Worm (Caenorhabditis elegans) whole organism, young adult: ENCODE measurements around the gene ubxn-4.

ENCODE experiments used
- B0035.1 ChIP-seq: sonication (generic microtip); optimal IDR thresholded peaks from 2 replicates; lab custom pipeline; 2016; ENCODE audit warnings: missing genetic modification characterization, mild to moderate bottlenecking, missing compliant biosample characterization, missing genotype, missing genetic modification reagents
- B0261.1 ChIP-seq: sonication (generic microtip); optimal IDR thresholded peaks from 2 replicates; lab custom pipeline; 2016; ENCODE audit warnings: mild to moderate bottlenecking, missing genetic modification characterization, moderate library complexity, missing compliant biosample characterization
- B0336.3 ChIP-seq: fragments of 200-800 bp; sonication (Bioruptor generic); IDR thresholded peaks from 2 replicates; pipeline ENCODE4 v1.3.6; 2022; ENCODE audit warnings: missing genetic modification characterization, missing compliant biosample characterization
- C06A6.2 ChIP-seq: fragments of 200-800 bp; sonication (Bioruptor generic); conservative IDR thresholded peaks from 2 replicates; pipeline ENCODE4 v1.3.6; 2022; ENCODE audit warnings: missing genetic modification characterization, missing compliant biosample characterization
- F37B4.10 ChIP-seq: fragments of 200-800 bp; sonication (Bioruptor generic); IDR thresholded peaks from 2 replicates; pipeline ENCODE4 v1.3.6; 2022; ENCODE audit warnings: missing genetic modification characterization, missing compliant biosample characterization
- F39B2.1 ChIP-seq: fragments of 200-800 bp; sonication (Bioruptor generic); IDR thresholded peaks from 2 replicates; pipeline ENCODE4 v1.3.6; 2022; ENCODE audit warnings: missing genetic modification reagents, missing genetic modification characterization, missing compliant biosample characterization
- F55B11.4 ChIP-seq: sonication (generic microtip); optimal IDR thresholded peaks from 2 replicates; lab custom pipeline; 2016; ENCODE audit warnings: missing compliant biosample characterization, missing genetic modification characterization, borderline replicate concordance; ENCODE audit not compliant: insufficient read depth
- T07F8.4 ChIP-seq: sonication (generic microtip); optimal IDR thresholded peaks from 2 replicates; lab custom pipeline; 2016; ENCODE audit warnings: mild to moderate bottlenecking, missing genetic modification characterization, moderate library complexity, missing compliant biosample characterization
- Y56A3A.18 ChIP-seq: fragments of 200-800 bp; sonication (Bioruptor generic); IDR thresholded peaks from 2 replicates; pipeline ENCODE4 v1.3.6; 2022; ENCODE audit warnings: missing genetic modification reagents, missing genetic modification characterization, missing compliant biosample characterization
- Y95B8A.8 ChIP-seq: fragments of 200-800 bp; sonication (Bioruptor generic); IDR thresholded peaks from 2 replicates; pipeline ENCODE4 v1.3.6; 2022; ENCODE audit warnings: missing genetic modification reagents, missing genetic modification characterization, missing compliant biosample characterization
- akir-1 ChIP-seq: fragments of 200-800 bp; sonication (Bioruptor generic); optimal IDR thresholded peaks from 2 replicates; lab custom pipeline; 2018; ENCODE audit warnings: mild to moderate bottlenecking, missing genetic modification characterization, moderate library complexity, missing compliant biosample characterization
- aptf-2 ChIP-seq: fragments of 200-800 bp; sonication (Bioruptor generic); conservative IDR thresholded peaks from 2 replicates; pipeline ENCODE4 v1.3.6; 2022; ENCODE audit warnings: missing genetic modification reagents, missing genetic modification characterization, missing compliant biosample characterization
- attf-6 ChIP-seq: fragments of 200-800 bp; sonication (Bioruptor generic); IDR thresholded peaks from 2 replicates; pipeline ENCODE4 v1.3.6; 2022; ENCODE audit warnings: missing genetic modification reagents, missing genetic modification characterization, missing compliant biosample characterization
- bed-1 ChIP-seq: fragments of 200-800 bp; sonication (Bioruptor generic); IDR thresholded peaks from 2 replicates; pipeline ENCODE4 v1.3.6; 2022; ENCODE audit warnings: missing genetic modification reagents, missing genetic modification characterization, missing compliant biosample characterization
- chd-7 ChIP-seq: sonication (generic microtip); optimal IDR thresholded peaks from 2 replicates; lab custom pipeline; 2016; ENCODE audit warnings: mild to moderate bottlenecking, missing genetic modification characterization, moderate library complexity, missing compliant biosample characterization
- dpl-1 ChIP-seq: fragments of 150-350 bp; optimal IDR thresholded peaks from 2 replicates; lab custom pipeline; 2014; ENCODE audit warnings: missing biosample characterization, missing genetic modification reagents, missing genetic modification characterization
- egl-18 ChIP-seq: fragments of 200-800 bp; sonication (Bioruptor generic); IDR thresholded peaks from 2 replicates; pipeline ENCODE4 v1.3.6; 2022; ENCODE audit warnings: missing genetic modification reagents, missing genetic modification characterization, missing compliant biosample characterization
- egl-44 ChIP-seq: fragments of 200-800 bp; sonication (Bioruptor generic); IDR thresholded peaks from 2 replicates; pipeline ENCODE4 v1.3.6; 2022; ENCODE audit warnings: missing genetic modification reagents, missing genetic modification characterization, missing compliant biosample characterization
- egrh-3 ChIP-seq: fragments of 200-800 bp; sonication (Bioruptor generic); IDR thresholded peaks from 2 replicates; pipeline ENCODE4 v1.3.6; 2022; ENCODE audit warnings: missing genetic modification reagents, missing genetic modification characterization, missing compliant biosample characterization
- him-1 ChIP-seq: sonication (generic microtip); optimal IDR thresholded peaks from 2 replicates; lab custom pipeline; 2016; ENCODE audit warnings: missing genotype, missing genetic modification reagents, missing genetic modification characterization, missing compliant biosample characterization
- hlh-26 ChIP-seq: fragments of 200-800 bp; sonication (Bioruptor generic); conservative IDR thresholded peaks from 2 replicates; pipeline ENCODE4 v1.3.6; 2022; ENCODE audit warnings: missing genetic modification reagents, missing genetic modification characterization, missing compliant biosample characterization
- hmg-20 ChIP-seq: fragments of 200-800 bp; sonication (Bioruptor generic); IDR thresholded peaks from 2 replicates; pipeline ENCODE4 v1.3.6; 2022; ENCODE audit warnings: missing genetic modification reagents, missing genetic modification characterization, missing compliant biosample characterization
- hrde-1 ChIP-seq: sonication (generic microtip); optimal IDR thresholded peaks from 2 replicates; lab custom pipeline; 2016; ENCODE audit warnings: missing genetic modification characterization, mild to moderate bottlenecking, missing compliant biosample characterization, moderate library complexity, missing genotype, missing genetic modification reagents, borderline replicate concordance
- hsf-1 ChIP-seq: fragments of 200-800 bp; sonication (Bioruptor generic); IDR thresholded peaks from 2 replicates; pipeline ENCODE4 v1.3.6; 2022; ENCODE audit warnings: missing genetic modification reagents, missing genetic modification characterization, missing compliant biosample characterization
- lag-1 ChIP-seq: fragments of 200-800 bp; sonication (Bioruptor generic); IDR thresholded peaks from 2 replicates; pipeline ENCODE4 v1.3.6; 2022; ENCODE audit warnings: missing genetic modification reagents, missing genetic modification characterization, missing compliant biosample characterization
- lin-35 ChIP-seq, 3 experiments: fragments of 150-350 bp in 2 of 3; sonication (generic microtip) in 1 of 3; optimal IDR thresholded peaks; 2 replicates each; lab custom pipeline; 2014 to 2018; ENCODE audit warnings: missing biosample characterization in 3 of 3, missing genetic modification characterization in 3 of 3, missing genetic modification reagents in 3 of 3
- lin-54 ChIP-seq: fragments of 200-800 bp; sonication (Bioruptor generic); optimal IDR thresholded peaks from 2 replicates; lab custom pipeline; 2018; ENCODE audit warnings: mild to moderate bottlenecking, missing genetic modification characterization, missing compliant biosample characterization
- lsl-1 ChIP-seq: fragments of 200-800 bp; sonication (Bioruptor generic); optimal IDR thresholded peaks from 2 replicates; lab custom pipeline; 2018; ENCODE audit warnings: mild to moderate bottlenecking, missing genetic modification characterization, moderate library complexity, missing compliant biosample characterization
- lsy-27 ChIP-seq: sonication (generic microtip); optimal IDR thresholded peaks from 2 replicates; lab custom pipeline; 2017; ENCODE audit warnings: missing genetic modification characterization, mild to moderate bottlenecking, missing compliant biosample characterization, antibody characterized with exemption, missing genotype, borderline replicate concordance; ENCODE audit not compliant: insufficient read depth
- madf-10 ChIP-seq: sonication (generic microtip); optimal IDR thresholded peaks from 2 replicates; lab custom pipeline; 2016; ENCODE audit warnings: mild to moderate bottlenecking, missing genetic modification characterization, missing compliant biosample characterization
- madf-6 ChIP-seq: fragments of 200-800 bp; sonication (Bioruptor generic); IDR thresholded peaks from 2 replicates; pipeline ENCODE4 v1.3.6; 2022; ENCODE audit warnings: missing genetic modification reagents, missing genetic modification characterization, missing compliant biosample characterization
- mxl-1 ChIP-seq: sonication (generic microtip); optimal IDR thresholded peaks from 2 replicates; lab custom pipeline; 2016; ENCODE audit warnings: missing genetic modification characterization, missing compliant biosample characterization
- nfya-1 ChIP-seq: sonication (generic microtip); optimal IDR thresholded peaks from 2 replicates; lab custom pipeline; 2017; ENCODE audit warnings: antibody characterized with exemption, missing compliant biosample characterization, missing genetic modification characterization, borderline replicate concordance; ENCODE audit not compliant: insufficient read depth
- nfya-2 ChIP-seq: fragments of 200-800 bp; sonication (Bioruptor generic); IDR thresholded peaks from 2 replicates; pipeline ENCODE4 v1.3.6; 2022; ENCODE audit warnings: missing genetic modification reagents, missing genetic modification characterization, missing compliant biosample characterization
- nhr-80 ChIP-seq: sonication (generic microtip); optimal IDR thresholded peaks from 2 replicates; lab custom pipeline; 2016; ENCODE audit warnings: missing genetic modification characterization, missing compliant biosample characterization
- rcor-1 ChIP-seq: fragments of 200-800 bp; sonication (Bioruptor generic); IDR thresholded peaks from 2 replicates; pipeline ENCODE4 v1.3.6; 2022; ENCODE audit warnings: missing genetic modification reagents, missing genetic modification characterization, missing compliant biosample characterization
- rec-8 ChIP-seq, 2 experiments: sonication (generic microtip); optimal IDR thresholded peaks; 2 replicates each; lab custom pipeline; 2016; ENCODE audit warnings: mild to moderate bottlenecking in 2 of 2, missing genetic modification characterization in 2 of 2, missing genetic modification reagents in 2 of 2, missing genotype in 2 of 2, missing biosample characterization in 1 of 2, missing compliant biosample characterization in 1 of 2, moderate library complexity in 1 of 2
- repo-1 ChIP-seq: sonication (generic microtip); optimal IDR thresholded peaks from 2 replicates; lab custom pipeline; 2017; ENCODE audit warnings: mild to moderate bottlenecking, missing genetic modification characterization, missing compliant biosample characterization
- tbp1 ChIP-seq: fragments of 200-800 bp; sonication (Bioruptor generic); optimal IDR thresholded peaks from 2 replicates; lab custom pipeline; 2018; ENCODE audit warnings: mild to moderate bottlenecking, missing genetic modification characterization, missing compliant biosample characterization
- xnd-1 ChIP-seq: sonication (generic microtip); optimal IDR thresholded peaks from 2 replicates; lab custom pipeline; 2016; ENCODE audit warnings: missing genotype, missing genetic modification reagents, missing genetic modification characterization, missing compliant biosample characterization
- zfh-2 ChIP-seq: fragments of 200-800 bp; sonication (Bioruptor generic); conservative IDR thresholded peaks from 2 replicates; pipeline ENCODE4 v1.3.6; 2022; ENCODE audit warnings: missing genetic modification reagents, missing genetic modification characterization, missing compliant biosample characterization
- zim-3 ChIP-seq: sonication (generic microtip); optimal IDR thresholded peaks from 2 replicates; lab custom pipeline; 2017; ENCODE audit warnings: mild to moderate bottlenecking, missing genetic modification characterization, moderate library complexity, missing compliant biosample characterization
- ztf-22 ChIP-seq: fragments of 200-800 bp; sonication (Bioruptor generic); optimal IDR thresholded peaks from 2 replicates; lab custom pipeline; 2018; ENCODE audit warnings: mild to moderate bottlenecking, missing genetic modification characterization, moderate library complexity, missing compliant biosample characterization

ubxn-4 gene

DNA sequence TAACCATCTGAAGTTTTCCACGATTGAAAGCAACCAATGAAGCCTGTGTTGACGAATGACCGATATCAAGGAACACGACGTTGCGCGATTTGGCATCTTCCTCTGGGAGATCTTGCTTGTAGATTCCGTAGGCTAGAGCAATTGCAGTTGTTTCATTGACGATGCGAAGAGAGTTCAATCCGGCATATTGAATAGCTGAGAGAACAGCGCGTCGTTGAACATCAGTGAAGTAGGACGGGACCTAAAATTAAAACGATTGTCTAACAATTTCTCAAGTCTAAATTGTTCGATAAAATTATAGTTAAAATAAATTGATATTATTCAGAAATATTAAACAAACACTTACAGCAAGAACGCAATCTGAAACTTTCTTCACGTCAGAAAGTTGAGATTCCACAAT is 40.7 kb upstream of the ubxn-4 start (continued):
- TF ChIP-seq hrde-1 (no peak), egrh-3 (GFP tag; lab: Robert Waterston, UW) (no peak), hlh-26 (GFP tag; lab: Robert Waterston, UW) (no peak), lag-1 (GFP tag; lab: Robert Waterston, UW) (no peak), zim-3 (peak; percentile 24), B0336.3 (GFP tag; lab: Robert Waterston, UW) (0 out of 2 replicates have a peak, but pooled peaks have one; percentile 2), egl-18 (GFP tag; lab: Robert Waterston, UW) (no peak), T07F8.4 (no peak), mxl-1 (no peak), dpl-1 (GFP tag; lab: Kevin White, UChicago) (no peak), egl-44 (GFP tag; lab: Robert Waterston, UW) (0 out of 2 replicates have a peak, but pooled peaks have one; percentile 18), F37B4.10 (GFP tag; lab: Robert Waterston, UW) (no peak), C06A6.2 (GFP tag; lab: Robert Waterston, UW) (no peak), chd-7 (tag; lab: Kevin White, UChicago) (no peak), ztf-22 (GFP tag; lab: Kevin White, UChicago) (no peak)

DNA sequence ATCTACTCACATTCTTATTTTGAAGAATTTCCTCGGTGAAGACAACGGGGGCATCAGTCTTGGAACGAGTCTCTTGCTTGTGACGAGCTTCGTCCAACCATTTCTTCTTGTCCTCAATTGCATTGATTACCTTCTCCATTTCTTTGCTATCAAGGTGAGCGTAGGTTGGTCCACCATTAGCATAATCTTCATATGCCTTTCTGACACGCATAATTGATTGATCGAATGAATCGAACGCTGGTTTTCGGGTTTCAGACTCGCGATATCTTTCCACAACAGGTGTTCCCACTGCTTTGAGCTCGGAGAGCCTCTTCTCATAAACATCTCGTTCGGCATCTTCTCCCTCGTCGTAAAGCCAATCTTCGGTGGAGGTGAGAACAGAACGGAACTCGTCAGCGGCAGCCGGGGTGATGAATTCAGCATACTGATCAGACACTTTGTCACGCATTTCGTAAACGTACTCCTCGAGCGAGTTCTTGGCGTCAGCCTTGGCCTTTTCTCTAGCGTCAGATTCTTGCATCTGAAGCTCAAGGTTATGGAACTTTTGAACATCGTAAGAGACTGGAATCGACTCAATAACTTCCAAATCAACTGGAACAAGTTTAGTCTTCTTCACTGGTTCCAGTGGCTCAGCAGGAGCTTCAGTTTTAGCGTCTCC is 39.2 kb upstream of the ubxn-4 start:
- TF ChIP-seq B0336.3 (GFP tag; lab: Robert Waterston, UW) (0 out of 2 replicates have a peak, but pooled peaks have one; percentile 17), Y95B8A.8 (0 out of 2 replicates have a peak, but pooled peaks have one; percentile 33), repo-1 (tag; lab: Kevin White, UChicago) (peak; percentile 9), rcor-1 (GFP tag; lab: Robert Waterston, UW) (no peak), hsf-1 (GFP tag; lab: Robert Waterston, UW) (no peak), akir-1 (no peak), F55B11.4 (tag; lab: Kevin White, UChicago) (peak; percentile 32), zfh-2 (GFP tag; lab: Robert Waterston, UW) (peak; percentile 56), hrde-1 (no peak), hmg-20 (no peak), lsl-1 (GFP tag; lab: Kevin White, UChicago) (no peak), lsy-27 (no peak)
- TF ChIP-seq, all 124 proteins: peak for 5

DNA sequence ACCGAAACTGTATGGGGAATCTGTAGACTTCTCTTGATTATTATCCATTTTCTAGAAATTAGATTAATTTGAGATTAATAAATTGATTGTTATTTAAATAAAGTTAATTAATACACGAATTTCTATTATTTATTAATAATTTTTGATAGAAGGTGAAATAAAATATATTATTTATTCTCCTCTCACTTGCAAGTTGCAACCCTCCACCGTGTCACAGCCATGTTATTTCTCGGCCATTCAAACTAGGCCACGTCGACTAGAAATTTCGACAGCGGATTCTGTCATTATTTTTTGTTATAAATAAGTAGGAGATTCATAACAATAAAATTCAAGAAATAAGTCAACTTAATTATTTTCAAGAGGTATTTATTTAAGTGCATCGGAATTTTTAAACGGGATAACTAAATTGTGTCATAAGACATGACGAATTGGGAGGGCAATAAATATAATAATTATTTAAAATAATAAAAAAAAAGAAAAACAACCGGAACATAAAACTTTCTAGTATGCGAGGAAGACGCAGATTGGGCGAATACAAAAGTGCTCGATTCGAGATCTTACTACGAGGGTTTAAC is 38.3 kb upstream of the ubxn-4 start, which contains the start of gene ufbp-1:
ufbp-1 (minus strand) TSS at position 51 of the 575 bp plus-strand sequence.
- TF ChIP-seq hsf-1 (GFP tag; lab: Robert Waterston, UW) (peak; percentile 83), hmg-20 (no peak), madf-10 (peak; percentile 57), nfya-2 (0 out of 2 replicates have a peak, but pooled peaks have one; percentile 57), B0035.1 (tag; lab: Kevin White, UChicago) (no peak), madf-6 (GFP tag; lab: Robert Waterston, UW) (peak; percentile 64), rec-8 (tag; optimal IDR thresholded peaks at IDR 0.05; lab: Kevin White, UChicago) (no peak), Y56A3A.18 (GFP tag; lab: Robert Waterston, UW) (peak; percentile 91), attf-6 (GFP tag; lab: Robert Waterston, UW) (no peak), him-1 (tag; lab: Kevin White, UChicago) (peak; percentile 33), bed-1 (GFP tag; lab: Robert Waterston, UW) (no peak), tbp1 (peak; percentile 70), B0261.1 (tag; lab: Kevin White, UChicago) (peak; percentile 34), nhr-80 (peak; percentile 44), nfya-1 (tag; lab: Kevin White, UChicago) (no peak), F37B4.10 (GFP tag; lab: Robert Waterston, UW) (no peak), lin-54 (GFP tag; lab: Kevin White, UChicago) (peak; percentile 88), xnd-1 (tag; lab: Kevin White, UChicago) (no peak), F39B2.1 (GFP tag; lab: Robert Waterston, UW) (peak; percentile 53; the same call in 1 of the 2 replicates), chd-7 (tag; lab: Kevin White, UChicago) (peak; percentile 91), lsl-1 (GFP tag; lab: Kevin White, UChicago) (peak; percentile 33), lin-35 (GFP tag; optimal IDR thresholded peaks at IDR 0.05; lab: Kevin White, UChicago) (peak in 1 of 3 experiments; percentile 61), aptf-2 (GFP tag; lab: Robert Waterston, UW) (no peak)
